Fruit fly (Drosophila melanogaster): ENCODE results near the gene CG5850.

CG5850 gene

DNA sequence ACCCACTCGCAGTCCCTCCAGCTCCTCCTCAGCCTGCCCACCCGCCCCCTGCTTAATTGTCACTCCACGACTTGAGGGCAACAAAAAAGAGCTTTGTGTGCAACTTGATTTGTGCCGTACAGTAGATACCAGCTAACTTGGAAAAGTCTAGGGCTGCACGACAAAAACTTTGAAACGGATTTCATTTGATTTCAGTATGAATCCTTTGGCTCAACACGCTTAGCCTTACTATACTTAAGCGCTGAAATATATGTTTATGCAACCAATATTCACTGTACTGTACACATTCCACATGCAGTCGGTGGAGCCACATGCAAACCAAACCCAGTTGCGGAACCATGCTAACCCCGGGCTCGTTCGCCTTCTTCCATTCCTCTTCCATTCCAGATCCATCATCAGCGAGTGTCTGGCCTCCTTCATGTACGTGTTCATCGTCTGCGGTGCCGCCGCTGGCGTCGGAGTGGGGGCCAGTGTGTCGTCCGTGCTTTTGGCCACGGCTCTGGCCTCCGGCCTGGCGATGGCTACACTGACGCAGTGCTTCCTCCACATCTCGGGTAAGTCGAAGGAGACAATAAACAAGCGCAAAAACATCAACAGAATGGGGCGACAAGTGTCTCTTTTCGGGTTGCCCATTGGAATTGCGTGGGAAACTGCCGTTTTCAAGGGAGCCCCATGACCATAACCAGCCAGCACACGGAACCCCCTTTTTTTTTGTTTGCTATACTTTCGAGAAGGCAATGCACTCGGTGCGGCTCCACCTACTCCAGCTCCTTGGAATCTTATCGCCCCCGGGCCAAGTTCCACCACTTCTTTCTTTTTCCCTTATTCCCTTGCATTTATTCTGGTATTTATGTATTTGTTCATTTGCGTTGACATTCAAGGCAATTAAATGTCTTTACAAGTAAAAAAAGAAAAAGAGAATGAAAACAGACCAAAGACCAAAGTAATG lies 22.9 kb upstream of the CG5850 start:
- peak; percentile 90 for TF ChIP-seq CG9705 (GFP tag; optimal IDR thresholded peaks at IDR 0.05)
- peak; percentile 37 to 92 for TF ChIP-seq foxo (GFP tag; optimal IDR thresholded peaks at IDR 0.05)
- TF ChIP-seq CG32264 (GFP tag; optimal IDR thresholded peaks at IDR 0.05): peak; percentile 81
- TF ChIP-seq OdsH (GFP tag; optimal IDR thresholded peaks at IDR 0.05): peak; percentile 89
- TF ChIP-seq br (GFP tag; optimal IDR thresholded peaks at IDR 0.05): peak; percentile 92
- peak; percentile 93 for TF ChIP-seq h (GFP tag; optimal IDR thresholded peaks at IDR 0.05)
- peak; percentile 90 for TF ChIP-seq woc (GFP tag; optimal IDR thresholded peaks at IDR 0.05)
- peak; percentile 57 for TF ChIP-seq dsf (GFP tag; optimal IDR thresholded peaks at IDR 0.05; ENCODE audit: borderline replicate concordance)
- TF ChIP-seq CrebA (GFP tag; optimal IDR thresholded peaks at IDR 0.05; ENCODE audit: borderline replicate concordance): no peak
- TF ChIP-seq dl (GFP tag; optimal IDR thresholded peaks at IDR 0.05; ENCODE audit: insufficient read depth in 1 of 2, partially characterized antibody in 2 of 2): no peak
- TF ChIP-seq usp (GFP tag; optimal IDR thresholded peaks at IDR 0.05): no peak
- peak; percentile 54 for TF ChIP-seq Mio (GFP tag; optimal IDR thresholded peaks at IDR 0.05)
- no peak for TF ChIP-seq lola (GFP tag; optimal IDR thresholded peaks at IDR 0.05)
- TF ChIP-seq fru (GFP tag; optimal IDR thresholded peaks at IDR 0.05): peak; percentile 93
- TF ChIP-seq dmrt93B (GFP tag; optimal IDR thresholded peaks at IDR 0.05): peak; percentile 85
- peak; percentile 89 for TF ChIP-seq Sp1 (GFP tag; optimal IDR thresholded peaks at IDR 0.05)
- TF ChIP-seq Dfd (GFP tag; optimal IDR thresholded peaks at IDR 0.05): no peak
- peak; percentile 78 for TF ChIP-seq sage (GFP tag; optimal IDR thresholded peaks at IDR 0.05)
- TF ChIP-seq jim (GFP tag; optimal IDR thresholded peaks at IDR 0.05): no peak
- TF ChIP-seq sv (GFP tag; optimal IDR thresholded peaks at IDR 0.05): no peak
- peak; percentile 45 for TF ChIP-seq GATAd (GFP tag; optimal IDR thresholded peaks at IDR 0.05)
- peak; percentile 93 for TF ChIP-seq HLH106 (tag; optimal IDR thresholded peaks at IDR 0.05)
- TF ChIP-seq Rel (GFP tag; optimal IDR thresholded peaks at IDR 0.05): peak; percentile 16
- peak; percentile 70 for TF ChIP-seq Rel (tag; optimal IDR thresholded peaks at IDR 0.05)
- peak; percentile 69 for TF ChIP-seq Jra (GFP tag; optimal IDR thresholded peaks at IDR 0.05)
- TF ChIP-seq Vsx2 (GFP tag; optimal IDR thresholded peaks at IDR 0.05; ENCODE audit: partially characterized antibody): no peak
- no peak for TF ChIP-seq pan (optimal IDR thresholded peaks at IDR 0.05)
- TF ChIP-seq Hr78 (GFP tag; optimal IDR thresholded peaks at IDR 0.05): no peak
- no peak for TF ChIP-seq tai (GFP tag; optimal IDR thresholded peaks at IDR 0.05)
- no peak for TF ChIP-seq Myc (optimal IDR thresholded peaks at IDR 0.05)
- peak; percentile 62 for TF ChIP-seq Hr83 (GFP tag; optimal IDR thresholded peaks at IDR 0.05; ENCODE audit: poor library complexity, severe bottlenecking)
- no peak for TF ChIP-seq Dif (GFP tag; optimal IDR thresholded peaks at IDR 0.05; ENCODE audit: partially characterized antibody)
- TF ChIP-seq psq (GFP tag; optimal IDR thresholded peaks at IDR 0.05): peak; percentile 85
- TF ChIP-seq rgr (GFP tag; optimal IDR thresholded peaks at IDR 0.05): peak; percentile 87
- TF ChIP-seq brk (GFP tag; optimal IDR thresholded peaks at IDR 0.05): peak; percentile 62
- no peak for TF ChIP-seq Abd-B (GFP tag; optimal IDR thresholded peaks at IDR 0.05)
- TF ChIP-seq Hnf4 (GFP tag; optimal IDR thresholded peaks at IDR 0.05): peak; percentile 90
- no peak for TF ChIP-seq N (GFP tag; optimal IDR thresholded peaks at IDR 0.05)
- peak; percentile 91 for TF ChIP-seq ey (GFP tag; optimal IDR thresholded peaks at IDR 0.05)

DNA sequence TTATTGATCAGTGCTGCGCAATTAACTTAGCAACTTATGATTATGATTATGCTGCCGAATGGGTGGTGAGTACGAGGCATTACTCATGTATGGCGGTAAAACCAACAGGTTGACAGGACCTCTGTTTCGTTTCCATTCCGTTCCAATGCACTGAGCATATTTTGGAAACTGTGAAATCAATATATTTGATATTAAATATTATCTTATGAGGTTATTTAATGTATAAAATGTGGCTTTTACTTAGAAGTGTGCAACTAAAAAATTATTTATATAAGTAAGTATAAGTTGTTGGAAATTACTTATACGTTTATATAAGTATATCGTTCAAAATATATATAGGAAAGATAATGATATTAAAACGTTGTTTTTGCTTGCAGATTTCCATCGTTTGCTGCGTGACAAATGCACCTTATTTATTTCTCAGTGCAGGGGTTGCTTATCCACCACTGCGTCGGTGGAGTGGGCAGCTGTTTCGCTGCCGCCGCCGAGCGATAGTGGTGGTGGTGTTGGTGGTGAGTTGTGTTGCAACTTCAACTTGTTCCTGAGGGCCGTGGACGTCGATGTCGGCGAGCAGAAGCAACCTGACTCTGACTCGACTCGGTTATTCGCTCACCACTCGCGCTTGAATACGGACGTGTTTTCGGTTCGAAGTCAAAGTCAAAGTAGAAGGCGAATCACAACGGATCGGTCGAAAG lies 20.5 kb upstream of the CG5850 start, which contains the start of gene bib:
bib (plus strand) TSS at position 568 of the 695 bp plus-strand sequence.
- TF ChIP-seq Mio (GFP tag; optimal IDR thresholded peaks at IDR 0.05) (no peak), Hr83 (GFP tag; optimal IDR thresholded peaks at IDR 0.05; ENCODE audit: poor library complexity, severe bottlenecking) (peak; percentile 48), brk (GFP tag; optimal IDR thresholded peaks at IDR 0.05) (peak; percentile 85), Sp1 (GFP tag; optimal IDR thresholded peaks at IDR 0.05) (peak; percentile 90), usp (GFP tag; optimal IDR thresholded peaks at IDR 0.05) (no peak), CG9705 (GFP tag; optimal IDR thresholded peaks at IDR 0.05) (peak; percentile 57), sv (GFP tag; optimal IDR thresholded peaks at IDR 0.05) (peak; percentile 72), Myc (optimal IDR thresholded peaks at IDR 0.05) (no peak), rgr (GFP tag; optimal IDR thresholded peaks at IDR 0.05) (peak; percentile 86), dmrt93B (GFP tag; optimal IDR thresholded peaks at IDR 0.05) (peak; percentile 80), Dfd (GFP tag; optimal IDR thresholded peaks at IDR 0.05) (no peak), Dif (GFP tag; optimal IDR thresholded peaks at IDR 0.05; ENCODE audit: partially characterized antibody) (peak; percentile 66), foxo (GFP tag; optimal IDR thresholded peaks at IDR 0.05) (peak in 1 of 2 experiments; percentile 90), pan (optimal IDR thresholded peaks at IDR 0.05) (no peak), Rel (GFP tag; optimal IDR thresholded peaks at IDR 0.05) (peak; percentile 79), Rel (tag; optimal IDR thresholded peaks at IDR 0.05) (peak; percentile 42), h (GFP tag; optimal IDR thresholded peaks at IDR 0.05) (peak; percentile 81), HLH106 (tag; optimal IDR thresholded peaks at IDR 0.05) (peak; percentile 88), br (GFP tag; optimal IDR thresholded peaks at IDR 0.05) (peak; percentile 52), Hnf4 (GFP tag; optimal IDR thresholded peaks at IDR 0.05) (peak; percentile 70), CrebA (GFP tag; optimal IDR thresholded peaks at IDR 0.05; ENCODE audit: borderline replicate concordance) (peak; percentile 66), dsf (GFP tag; optimal IDR thresholded peaks at IDR 0.05; ENCODE audit: borderline replicate concordance) (peak; percentile 15), N (GFP tag; optimal IDR thresholded peaks at IDR 0.05) (no peak), CG32264 (GFP tag; optimal IDR thresholded peaks at IDR 0.05) (no peak), woc (GFP tag; optimal IDR thresholded peaks at IDR 0.05) (peak; percentile 53), Abd-B (GFP tag; optimal IDR thresholded peaks at IDR 0.05) (no peak), Jra (GFP tag; optimal IDR thresholded peaks at IDR 0.05) (peak; percentile 17), tai (GFP tag; optimal IDR thresholded peaks at IDR 0.05) (peak; percentile 84), ey (GFP tag; optimal IDR thresholded peaks at IDR 0.05) (peak; percentile 73), jim (GFP tag; optimal IDR thresholded peaks at IDR 0.05) (no peak), sage (GFP tag; optimal IDR thresholded peaks at IDR 0.05) (peak; percentile 78), Hr78 (GFP tag; optimal IDR thresholded peaks at IDR 0.05) (no peak), GATAd (GFP tag; optimal IDR thresholded peaks at IDR 0.05) (no peak), psq (GFP tag; optimal IDR thresholded peaks at IDR 0.05) (peak; percentile 88), dl (GFP tag; optimal IDR thresholded peaks at IDR 0.05; ENCODE audit: insufficient read depth in 1 of 2, partially characterized antibody in 2 of 2) (no peak), lola (GFP tag; optimal IDR thresholded peaks at IDR 0.05) (no peak)
